Worm (Caenorhabditis elegans): ENCODE data around the gene C01F6.14.
A peak's percentile ranks its signal among the peaks of the same experiment; 100 is the strongest.

Gene C01F6.14

DNA sequence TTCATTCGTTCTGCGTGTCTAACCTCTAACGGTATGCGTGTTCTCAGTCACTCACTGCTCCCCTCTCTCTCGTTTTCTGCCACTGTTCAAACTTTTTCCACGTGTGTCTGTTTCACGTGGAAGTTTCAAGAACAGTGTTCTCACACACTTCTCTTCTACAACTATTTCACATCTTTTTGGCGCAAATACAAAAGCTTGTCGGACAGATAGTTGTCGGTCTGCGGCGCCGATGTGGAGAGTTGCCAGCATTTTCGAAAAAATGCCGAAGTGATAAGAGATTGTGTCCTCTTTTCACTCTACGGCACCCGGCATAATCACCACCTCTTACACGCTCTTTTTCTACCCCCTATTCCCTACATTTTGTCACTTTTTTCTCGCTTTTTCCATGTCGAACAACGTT, 14.4 kb upstream of the C01F6.14 start:
- TF ChIP-seq sem-2 (GFP tag; optimal IDR thresholded peaks at IDR 0.05) (no peak), elt-1 (tag; optimal IDR thresholded peaks at IDR 0.05; ENCODE audit: borderline replicate concordance, insufficient read depth) (no peak), ztf-11 (tag; optimal IDR thresholded peaks at IDR 0.05) (no peak), unc-62 (GFP tag; optimal IDR thresholded peaks at IDR 0.05) (no peak), hlh-1 (tag; optimal IDR thresholded peaks at IDR 0.05) (no peak), sptf-1 (tag; optimal IDR thresholded peaks at IDR 0.05) (no peak), ces-1 (GFP tag; optimal IDR thresholded peaks at IDR 0.05) (no peak), bed-3 (GFP tag; optimal IDR thresholded peaks at IDR 0.05) (no peak), nhr-12 (tag; optimal IDR thresholded peaks at IDR 0.05) (no peak), nhr-2 (tag; optimal IDR thresholded peaks at IDR 0.05) (no peak)

DNA sequence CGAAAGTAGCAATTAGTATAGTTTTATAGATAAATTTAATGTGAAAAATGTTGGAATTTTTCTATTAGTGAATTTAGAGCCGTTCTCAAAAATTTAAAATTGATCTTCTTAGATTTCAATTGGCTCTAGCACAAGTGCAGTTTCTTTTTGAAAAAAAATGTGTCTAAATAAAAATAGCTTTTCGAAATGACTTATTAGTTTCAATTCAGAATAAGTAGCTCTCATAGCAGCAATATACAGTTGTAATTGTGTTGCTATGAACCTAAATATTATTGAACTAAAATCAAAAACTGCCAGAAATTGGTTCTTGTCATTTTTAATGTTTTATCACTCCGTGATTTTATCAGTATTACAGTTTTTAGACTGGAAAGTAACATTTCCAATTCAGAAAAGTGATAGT, 13.8 kb upstream of the C01F6.14 start:
- TF ChIP-seq mls-2 (tag; optimal IDR thresholded peaks at IDR 0.05) (no peak), lsy-2 (tag; optimal IDR thresholded peaks at IDR 0.05) (no peak), nhr-2 (tag; optimal IDR thresholded peaks at IDR 0.05) (no peak), nhr-237 (tag; optimal IDR thresholded peaks at IDR 0.05) (no peak), ham-2 (GFP tag; optimal IDR thresholded peaks at IDR 0.05) (no peak), hlh-1 (tag; optimal IDR thresholded peaks at IDR 0.05) (no peak), tbx-8 (GFP tag; optimal IDR thresholded peaks at IDR 0.05) (no peak), nhr-28 (tag; optimal IDR thresholded peaks at IDR 0.05) (no peak), flh-1 (GFP tag; optimal IDR thresholded peaks at IDR 0.05) (no peak)

DNA sequence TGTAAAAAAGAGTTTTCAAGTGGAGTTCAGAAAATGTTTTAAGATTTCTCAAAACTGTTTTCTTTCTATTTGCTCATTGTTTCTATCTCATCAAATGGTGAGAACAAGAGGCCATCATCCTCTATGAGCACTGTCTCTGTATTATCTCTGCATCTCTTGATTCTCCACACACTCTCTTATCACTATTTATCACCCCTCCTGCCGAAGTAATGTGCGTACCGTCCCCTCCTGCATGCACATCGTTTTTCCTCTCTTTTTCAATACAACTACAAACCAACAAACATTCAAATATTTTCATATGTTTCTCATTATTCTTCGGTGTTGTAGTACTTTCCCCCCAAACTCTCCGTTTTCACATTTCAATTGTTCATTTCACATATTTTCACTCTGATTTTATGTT, 12.5 kb upstream of the C01F6.14 start:
- TF ChIP-seq nhr-12 (tag; optimal IDR thresholded peaks at IDR 0.05) (no peak), nhr-76 (tag; optimal IDR thresholded peaks at IDR 0.05) (no peak), nhr-237 (tag; optimal IDR thresholded peaks at IDR 0.05) (no peak), unc-120 (tag; optimal IDR thresholded peaks at IDR 0.05; ENCODE audit: poor library complexity, severe bottlenecking) (no peak), sem-2 (GFP tag; optimal IDR thresholded peaks at IDR 0.05) (no peak), drap-1 (GFP tag; optimal IDR thresholded peaks at IDR 0.05) (no peak), cnd-1 (tag; optimal IDR thresholded peaks at IDR 0.05) (no peak), lin-32 (GFP tag; optimal IDR thresholded peaks at IDR 0.05) (no peak), elt-1 (tag; optimal IDR thresholded peaks at IDR 0.05; ENCODE audit: borderline replicate concordance, insufficient read depth) (no peak), ces-1 (GFP tag; optimal IDR thresholded peaks at IDR 0.05) (no peak), lsy-2 (tag; optimal IDR thresholded peaks at IDR 0.05) (no peak), ceh-43 (GFP tag; optimal IDR thresholded peaks at IDR 0.05) (no peak), unc-62 (GFP tag; optimal IDR thresholded peaks at IDR 0.05) (no peak), ztf-11 (tag; optimal IDR thresholded peaks at IDR 0.05) (no peak), zip-8 (tag; optimal IDR thresholded peaks at IDR 0.05) (no peak), mls-2 (tag; optimal IDR thresholded peaks at IDR 0.05) (no peak), lin-13 (tag; optimal IDR thresholded peaks at IDR 0.05) (no peak), ceh-39 (tag; optimal IDR thresholded peaks at IDR 0.05) (no peak), hlh-1 (tag; optimal IDR thresholded peaks at IDR 0.05) (no peak), blmp-1 (tag; optimal IDR thresholded peaks at IDR 0.05) (no peak)

DNA sequence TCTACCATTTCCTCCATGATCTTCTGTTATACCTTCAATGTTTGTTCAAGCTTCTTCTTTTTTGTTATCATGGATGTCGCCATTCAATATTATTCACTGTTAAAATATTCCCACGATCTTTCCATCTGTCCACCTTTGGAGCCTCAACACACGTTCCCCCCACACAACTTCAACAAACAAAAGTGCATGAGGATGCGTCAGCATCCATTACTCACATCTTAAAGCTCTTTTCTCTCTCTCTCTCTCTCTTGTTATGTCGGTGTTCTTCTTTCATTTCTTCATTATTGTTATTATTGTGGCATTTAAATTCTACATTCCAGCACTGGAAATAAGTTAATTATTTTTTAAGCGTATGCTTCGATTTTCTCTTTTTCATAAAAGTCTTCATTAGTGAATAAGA, 10.2 kb upstream of the C01F6.14 start:
- no peak for TF ChIP-seq pha-4 (tag; optimal IDR thresholded peaks at IDR 0.05)
- no peak for TF ChIP-seq snpc-4 (tag; optimal IDR thresholded peaks at IDR 0.05)
- no peak for TF ChIP-seq mab-5 (tag; optimal IDR thresholded peaks at IDR 0.05)
- no peak for TF ChIP-seq nhr-237 (tag; optimal IDR thresholded peaks at IDR 0.05)
- no peak for TF ChIP-seq nhr-28 (tag; optimal IDR thresholded peaks at IDR 0.05)
- TF ChIP-seq elt-1 (tag; optimal IDR thresholded peaks at IDR 0.05; ENCODE audit: borderline replicate concordance, insufficient read depth) = no peak
- no peak for TF ChIP-seq cnd-1 (tag; optimal IDR thresholded peaks at IDR 0.05)
- no peak for TF ChIP-seq unc-62 (GFP tag; optimal IDR thresholded peaks at IDR 0.05)
- no peak for TF ChIP-seq nhr-12 (tag; optimal IDR thresholded peaks at IDR 0.05)
- TF ChIP-seq mep-1 (tag; optimal IDR thresholded peaks at IDR 0.05) = no peak
- no peak for TF ChIP-seq ztf-11 (tag; optimal IDR thresholded peaks at IDR 0.05)
- TF ChIP-seq ceh-39 (tag; optimal IDR thresholded peaks at IDR 0.05) = no peak
- TF ChIP-seq lsy-2 (tag; optimal IDR thresholded peaks at IDR 0.05) = no peak

DNA sequence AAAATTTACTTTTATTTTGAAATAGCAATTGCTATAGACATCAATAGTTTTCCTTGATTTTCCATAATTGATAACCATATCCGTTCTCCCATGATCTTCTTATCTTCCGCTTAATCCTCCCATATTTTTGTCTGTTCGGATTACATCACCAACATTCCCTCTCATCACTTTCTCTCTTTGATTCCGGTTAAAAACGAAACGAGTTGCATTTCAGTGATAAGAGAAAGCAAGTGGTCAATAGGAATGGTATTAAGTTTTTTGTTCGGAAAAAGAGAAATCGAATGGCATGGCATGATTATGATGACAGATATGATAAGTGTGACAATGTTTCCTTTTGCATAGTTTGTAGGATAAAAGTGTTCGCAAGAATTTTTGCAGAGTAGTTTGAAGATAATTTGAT, 8.1 kb upstream of the C01F6.14 start:
- TF ChIP-seq drap-1 (GFP tag; optimal IDR thresholded peaks at IDR 0.05) = no peak
- TF ChIP-seq zip-8 (tag; optimal IDR thresholded peaks at IDR 0.05) = no peak
- peak; percentile 39 for TF ChIP-seq blmp-1 (tag; optimal IDR thresholded peaks at IDR 0.05)
- no peak for TF ChIP-seq ham-2 (GFP tag; optimal IDR thresholded peaks at IDR 0.05)
